Worm (Caenorhabditis elegans) whole organism, late embryonic: Measurements from ENCODE around the gene efhc-1.

ENCODE experiments used
- Y22D7AL.16 ChIP-seq: sonication (generic microtip); optimal IDR thresholded peaks from 2 replicates; lab custom pipeline; 2016; ENCODE audit warnings: missing genetic modification characterization, missing compliant biosample characterization
- ahr-1 ChIP-seq: sonication (generic microtip); optimal IDR thresholded peaks from 2 replicates; lab custom pipeline; 2016; ENCODE audit warnings: missing genetic modification characterization, missing compliant biosample characterization
- ceh-14 ChIP-seq: sonication (generic microtip); optimal IDR thresholded peaks from 2 replicates; lab custom pipeline; 2016; ENCODE audit warnings: missing genotype, missing genetic modification characterization, missing compliant biosample characterization
- ceh-34 ChIP-seq: sonication (generic microtip); optimal IDR thresholded peaks from 2 replicates; lab custom pipeline; 2016; ENCODE audit warnings: mild to moderate bottlenecking, missing genetic modification characterization, missing compliant biosample characterization
- pax-1 ChIP-seq: fragments of 150-350 bp; optimal IDR thresholded peaks from 2 replicates; lab custom pipeline; 2014; ENCODE audit warnings: missing biosample characterization, missing genetic modification characterization
- pha-2 ChIP-seq: sonication (generic microtip); optimal IDR thresholded peaks from 2 replicates; lab custom pipeline; 2017; ENCODE audit warnings: mild to moderate bottlenecking, missing genetic modification characterization, missing compliant biosample characterization
- pqm-1 ChIP-seq: sonication (generic microtip); optimal IDR thresholded peaks from 2 replicates; lab custom pipeline; 2016; ENCODE audit warnings: missing genetic modification characterization, missing compliant biosample characterization
- unc-3 ChIP-seq, 2 experiments: fragments of 200-800 bp in 1 of 2; sonication (Bioruptor generic) in 1 of 2; sonication (generic microtip) in 1 of 2; conservative IDR thresholded peaks in 1 of 2; optimal IDR thresholded peaks in 1 of 2; 2 replicates each; pipeline versions ENCODE4 v1.3.6 to Lab custom; 2016 to 2022; ENCODE audit warnings: missing compliant biosample characterization in 2 of 2, missing genetic modification characterization in 2 of 2, missing genetic modification reagents in 1 of 2

DNA sequence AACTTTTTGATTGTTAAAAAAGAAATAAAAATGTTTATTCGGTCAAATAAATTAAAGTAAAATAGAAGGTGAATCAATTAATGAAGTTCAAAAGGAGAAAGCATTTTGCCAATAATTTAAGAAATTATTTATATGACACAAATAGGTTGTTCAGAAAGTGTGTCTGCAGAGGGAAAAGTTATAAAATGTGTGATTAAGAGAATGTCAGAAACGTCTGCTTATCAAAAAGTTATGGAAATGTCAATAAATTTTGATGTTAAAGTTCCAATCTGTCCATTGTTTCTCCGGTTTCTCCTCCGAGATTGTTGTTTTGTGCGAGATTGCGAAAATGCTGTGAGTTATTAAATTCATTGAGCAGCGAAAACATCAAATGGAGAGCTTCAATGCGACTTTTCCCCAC, 21.5 kb downstream of the efhc-1 start, which contains the start of gene rme-4:
- TF ChIP-seq ceh-34 (no peak), Y22D7AL.16 (tag; lab: Kevin White, UChicago) (no peak), unc-3 (GFP tag; conservative IDR thresholded peaks at IDR 0.05; lab: Robert Waterston, UW) (no peak), unc-3 (tag; optimal IDR thresholded peaks at IDR 0.05; lab: Kevin White, UChicago) (no peak), pqm-1 (tag; lab: Kevin White, UChicago) (no peak), pax-1 (tag; lab: Kevin White, UChicago) (no peak), ceh-14 (tag; lab: Kevin White, UChicago) (no peak), pha-2 (tag; lab: Kevin White, UChicago) (no peak), ahr-1 (tag; lab: Kevin White, UChicago) (no peak)
